Worm (Caenorhabditis elegans): ENCODE data around the gene R10D12.6.

R10D12.6 gene

ce11 chrV:13908916-13909176, 40.3 kb upstream of the R10D12.6 start, which contains the start of gene C06B3.6:
Gene C06B3.6, minus strand, starts transcription at chrV:13908967.
- TF ChIP-seq nhr-77 (tag; optimal IDR thresholded peaks at IDR 0.05) (no peak), mdl-1 (tag; optimal IDR thresholded peaks at IDR 0.05) (no peak)

DNA sequence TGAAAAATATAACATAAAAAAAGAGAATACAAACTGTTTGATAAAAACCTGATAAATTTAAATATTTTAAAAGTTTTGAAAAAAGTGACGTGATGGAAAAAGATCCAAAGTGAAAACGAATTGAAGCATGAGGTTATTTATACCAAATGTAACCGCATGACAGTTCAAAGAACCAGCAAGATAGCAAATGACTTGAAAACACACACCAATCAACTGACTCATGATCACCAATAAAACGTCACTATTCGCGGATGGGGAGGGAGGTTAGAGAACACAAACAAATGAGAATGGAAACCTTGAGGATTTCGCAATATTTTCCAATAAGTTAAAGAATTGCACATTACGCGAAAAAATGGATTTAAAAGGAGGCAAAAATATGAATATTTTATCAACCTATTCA, 39.7 kb upstream of the R10D12.6 start, which contains the start of gene C06B3.7:
Gene C06B3.7, plus strand, starts transcription at position 287 of the 400 bp plus-strand sequence.
- TF ChIP-seq elt-2 (tag; optimal IDR thresholded peaks at IDR 0.05) = peak; percentile 92
- peak in 1 of 3 experiments; percentile 23 for TF ChIP-seq elt-3 (tag; optimal IDR thresholded peaks at IDR 0.05)
- TF ChIP-seq egl-5 (tag; optimal IDR thresholded peaks at IDR 0.05) = peak; percentile 99
- peak; percentile 52 for TF ChIP-seq nhr-25 (tag; optimal IDR thresholded peaks at IDR 0.05)
- peak; percentile 95 for TF ChIP-seq pqm-1 (tag; optimal IDR thresholded peaks at IDR 0.05)
- no peak for TF ChIP-seq snpc-4 (tag; optimal IDR thresholded peaks at IDR 0.05)
- TF ChIP-seq fos-1 (tag; optimal IDR thresholded peaks at IDR 0.05) = no peak
- peak; percentile 75 for TF ChIP-seq mdl-1 (tag; optimal IDR thresholded peaks at IDR 0.05)
- TF ChIP-seq egl-27 (tag; optimal IDR thresholded peaks at IDR 0.05) = no peak
- no peak for TF ChIP-seq tbx-2 (tag; optimal IDR thresholded peaks at IDR 0.05)
- TF ChIP-seq jun-1 (tag; optimal IDR thresholded peaks at IDR 0.05) = peak; percentile 92
- TF ChIP-seq lin-15B (tag; optimal IDR thresholded peaks at IDR 0.05) = peak; percentile 27
- no peak for TF ChIP-seq ztf-11 (tag; optimal IDR thresholded peaks at IDR 0.05)
- peak; percentile 90 for TF ChIP-seq nfya-1 (tag; optimal IDR thresholded peaks at IDR 0.05; ENCODE audit: insufficient read depth)
- TF ChIP-seq lsy-12 (tag; optimal IDR thresholded peaks at IDR 0.05) = peak; percentile 16
- no peak for TF ChIP-seq elt-1 (tag; optimal IDR thresholded peaks at IDR 0.05)
- no peak for TF ChIP-seq nhr-12 (tag; optimal IDR thresholded peaks at IDR 0.05)
- TF ChIP-seq ZK546.5 (tag; optimal IDR thresholded peaks at IDR 0.05) = no peak
- TF ChIP-seq nhr-43 (tag; optimal IDR thresholded peaks at IDR 0.05; ENCODE audit: poor library complexity, severe bottlenecking) = peak; percentile 79
- no peak for TF ChIP-seq ama-1 (optimal IDR thresholded peaks at IDR 0.05)
- TF ChIP-seq nhr-23 (tag; optimal IDR thresholded peaks at IDR 0.05) = peak; percentile 86
- peak; percentile 72 for TF ChIP-seq skn-1 (tag; optimal IDR thresholded peaks at IDR 0.05)
- peak; percentile 92 for TF ChIP-seq lin-39 (tag; optimal IDR thresholded peaks at IDR 0.05)
- peak; percentile 27 for TF ChIP-seq nhr-11 (tag; optimal IDR thresholded peaks at IDR 0.05)
- peak; percentile 94 for TF ChIP-seq pha-4 (tag; optimal IDR thresholded peaks at IDR 0.05)
- TF ChIP-seq ceh-28 (tag; optimal IDR thresholded peaks at IDR 0.05) = peak; percentile 58

- TF ChIP-seq unc-39 (tag; optimal IDR thresholded peaks at IDR 0.05) (no peak), lin-15B (tag; optimal IDR thresholded peaks at IDR 0.05) (no peak), ZK546.5 (tag; optimal IDR thresholded peaks at IDR 0.05) (no peak), mml-1 (tag; optimal IDR thresholded peaks at IDR 0.05) (no peak), nhr-67 (tag; optimal IDR thresholded peaks at IDR 0.05) (no peak), jun-1 (tag; optimal IDR thresholded peaks at IDR 0.05) (no peak), elt-2 (tag; optimal IDR thresholded peaks at IDR 0.05) (no peak), fkh-2 (tag; optimal IDR thresholded peaks at IDR 0.05) (no peak)
Observed at ce11 chrV:13915390-13915789, 33.7 kb upstream of the R10D12.6 start, which contains the start of gene gcy-32. Gene gcy-32, minus strand, starts transcription at chrV:13915490.

ce11 chrV:13916196-13916595, 32.9 kb upstream of the R10D12.6 start, which contains the start of gene str-252:
Gene str-252, plus strand, starts transcription at chrV:13916496.
- TF ChIP-seq sea-2 (GFP tag; optimal IDR thresholded peaks at IDR 0.05) (no peak), fos-1 (tag; optimal IDR thresholded peaks at IDR 0.05) (no peak), egl-27 (tag; optimal IDR thresholded peaks at IDR 0.05) (no peak), nfya-1 (tag; optimal IDR thresholded peaks at IDR 0.05; ENCODE audit: insufficient read depth) (no peak), pha-4 (tag; optimal IDR thresholded peaks at IDR 0.05) (no peak), nhr-25 (tag; optimal IDR thresholded peaks at IDR 0.05) (no peak), ceh-16 (tag; optimal IDR thresholded peaks at IDR 0.05) (no peak), elt-1 (tag; optimal IDR thresholded peaks at IDR 0.05) (no peak), skn-1 (tag; optimal IDR thresholded peaks at IDR 0.05) (no peak), daf-12 (tag; optimal IDR thresholded peaks at IDR 0.05) (no peak), elt-3 (tag; optimal IDR thresholded peaks at IDR 0.05) (no peak), R02D3.7 (tag; optimal IDR thresholded peaks at IDR 0.05) (no peak), ceh-9 (tag; optimal IDR thresholded peaks at IDR 0.05) (no peak), lin-15B (tag; optimal IDR thresholded peaks at IDR 0.05) (no peak), tbx-2 (tag; optimal IDR thresholded peaks at IDR 0.05) (no peak), unc-62 (GFP tag; optimal IDR thresholded peaks at IDR 0.05) (no peak)
